Fruit fly (Drosophila melanogaster) whole organism, embryonic: ENCODE measurements around the gene PLCXD.
A peak's percentile ranks its signal among the peaks of the same experiment; 100 is the strongest.

Experiments
- B-H2 ChIP-seq: fragments of 200-800 bp; sonication (Bioruptor generic); optimal IDR thresholded peaks from 2 replicates; lab custom pipeline; 2018; ENCODE audit warnings: missing biosample characterization, mild to moderate bottlenecking, missing genetic modification characterization
- BtbVII ChIP-seq: fragments of 200-800 bp; sonication (Bioruptor generic); optimal IDR thresholded peaks from 3 replicates; lab custom pipeline; 2017; ENCODE audit warnings: missing biosample characterization, mild to moderate bottlenecking, missing genetic modification characterization
- C15 ChIP-seq: fragments of 200-800 bp; sonication (Bioruptor generic); IDR thresholded peaks from 3 replicates; pipeline ENCODE4 v1.3.6; 2022; ENCODE audit warnings: missing biosample characterization, missing genetic modification characterization
- CG10366 ChIP-seq: fragments of 200-800 bp; sonication (Bioruptor generic); IDR thresholded peaks from 2 replicates; pipeline ENCODE4 v1.3.6; 2022; ENCODE audit warnings: missing biosample characterization, missing genetic modification characterization
- CG14014 ChIP-seq: fragments of 200-800 bp; sonication (Bioruptor generic); IDR thresholded peaks from 2 replicates; pipeline ENCODE4 v1.3.6; 2022; ENCODE audit warnings: missing biosample characterization, missing genetic modification characterization
- CG15269 ChIP-seq: fragments of 200-800 bp; sonication (Bioruptor generic); optimal IDR thresholded peaks from 2 replicates; lab custom pipeline; 2018; ENCODE audit warnings: missing biosample characterization, mild to moderate bottlenecking, missing genetic modification characterization, moderate library complexity
- CG1529 ChIP-seq: fragments of 200-800 bp; sonication (Bioruptor generic); optimal IDR thresholded peaks from 3 replicates; lab custom pipeline; 2018; ENCODE audit warnings: missing biosample characterization, missing genetic modification characterization
- CG15479 ChIP-seq: fragments of 200-800 bp; sonication (Bioruptor generic); optimal IDR thresholded peaks from 3 replicates; lab custom pipeline; 2019; ENCODE audit warnings: missing biosample characterization, mild to moderate bottlenecking, missing genetic modification characterization, moderate library complexity
- CG18599 ChIP-seq: fragments of 200-800 bp; sonication (Bioruptor generic); optimal IDR thresholded peaks from 3 replicates; lab custom pipeline; 2017; ENCODE audit warnings: missing biosample characterization, missing genetic modification characterization, mild to moderate bottlenecking, moderate library complexity, missing genetic modification reagents
- CG18619 ChIP-seq: fragments of 200-800 bp; sonication (Bioruptor generic); optimal IDR thresholded peaks from 3 replicates; lab custom pipeline; 2017; ENCODE audit warnings: missing biosample characterization, mild to moderate bottlenecking, missing genetic modification characterization
- CG2120 ChIP-seq: fragments of 200-800 bp; sonication (Bioruptor generic); optimal IDR thresholded peaks from 3 replicates; lab custom pipeline; 2016; ENCODE audit warnings: missing biosample characterization, missing genetic modification characterization
- CG2202 ChIP-seq: fragments of 200-800 bp; sonication (Bioruptor generic); optimal IDR thresholded peaks from 2 replicates; lab custom pipeline; 2018; ENCODE audit warnings: missing biosample characterization, mild to moderate bottlenecking, missing genetic modification characterization
- CG2889 ChIP-seq: fragments of 200-800 bp; sonication (Bioruptor generic); IDR thresholded peaks from 3 replicates; pipeline ENCODE4 v1.3.6; 2022; ENCODE audit warnings: missing biosample characterization, missing genetic modification characterization
- CG30020 ChIP-seq: fragments of 200-800 bp; optimal IDR thresholded peaks from 2 replicates; lab custom pipeline; 2019; ENCODE audit warnings: missing biosample characterization, mild to moderate bottlenecking, missing genetic modification characterization, moderate library complexity
- CG32772 ChIP-seq: fragments of 200-800 bp; sonication (Bioruptor generic); IDR thresholded peaks from 2 replicates; pipeline ENCODE4 v1.3.6; 2022; ENCODE audit warnings: missing biosample characterization, missing genetic modification characterization
- CG42726 ChIP-seq: fragments of 200-800 bp; sonication (Bioruptor generic); IDR thresholded peaks from 2 replicates; pipeline ENCODE4 v1.3.6; 2022; ENCODE audit warnings: missing biosample characterization, missing genetic modification characterization; ENCODE audit not compliant: partially characterized antibody
- CG4328 ChIP-seq: fragments of 200-800 bp; sonication (Bioruptor generic); optimal IDR thresholded peaks from 3 replicates; lab custom pipeline; 2017; ENCODE audit warnings: missing biosample characterization, missing genetic modification reagents, missing genetic modification characterization
- CG7271 ChIP-seq: fragments of 200-800 bp; sonication (Bioruptor generic); optimal IDR thresholded peaks from 2 replicates; lab custom pipeline; 2018; ENCODE audit warnings: missing biosample characterization, mild to moderate bottlenecking, missing genetic modification characterization, moderate library complexity
- CG7745 ChIP-seq: fragments of 200-800 bp; sonication (Bioruptor generic); optimal IDR thresholded peaks from 2 replicates; lab custom pipeline; 2018; ENCODE audit warnings: missing biosample characterization, mild to moderate bottlenecking, missing genetic modification characterization, moderate library complexity
- CG8388 ChIP-seq: fragments of 200-800 bp; sonication (Bioruptor generic); optimal IDR thresholded peaks from 2 replicates; lab custom pipeline; 2019; ENCODE audit warnings: missing biosample characterization, mild to moderate bottlenecking, missing genetic modification characterization, moderate library complexity
- CG9876 ChIP-seq: fragments of 200-800 bp; sonication (Bioruptor generic); optimal IDR thresholded peaks from 2 replicates; lab custom pipeline; 2016; ENCODE audit warnings: missing biosample characterization, missing genetic modification characterization
- D19B ChIP-seq: fragments of 200-800 bp; sonication (Bioruptor generic); optimal IDR thresholded peaks from 2 replicates; lab custom pipeline; 2017; ENCODE audit warnings: missing biosample characterization, mild to moderate bottlenecking, missing genetic modification characterization
- Ets65A ChIP-seq: fragments of 200-800 bp; sonication (Bioruptor generic); peaks from one replicate; lab custom pipeline; 2016; ENCODE audit warnings: missing biosample characterization, missing genetic modification characterization
- Fer1 ChIP-seq: fragments of 200-800 bp; sonication (Bioruptor generic); optimal IDR thresholded peaks from 2 replicates; lab custom pipeline; 2017; ENCODE audit warnings: missing biosample characterization, mild to moderate bottlenecking, missing genetic modification characterization
- Fer3 ChIP-seq: fragments of 200-800 bp; sonication (Bioruptor generic); optimal IDR thresholded peaks from 2 replicates; lab custom pipeline; 2018; ENCODE audit warnings: missing biosample characterization, mild to moderate bottlenecking, missing genetic modification characterization, moderate library complexity
- Hand ChIP-seq: fragments of 200-800 bp; sonication (Bioruptor generic); optimal IDR thresholded peaks from 2 replicates; lab custom pipeline; 2017; ENCODE audit warnings: mild to moderate bottlenecking, missing biosample characterization, missing genetic modification reagents, missing genetic modification characterization
- Lhr ChIP-seq: fragments of 200-800 bp; sonication (Bioruptor generic); optimal IDR thresholded peaks from 3 replicates; lab custom pipeline; 2017; ENCODE audit warnings: mild to moderate bottlenecking, missing biosample characterization, missing genetic modification reagents, missing genetic modification characterization
- Med ChIP-seq: fragments of 200-800 bp; sonication (Bioruptor generic); peaks from one replicate; lab custom pipeline; 2016; ENCODE audit warnings: missing biosample characterization, missing genetic modification characterization, mild to moderate bottlenecking, inconsistent platforms, moderate library complexity
- Mes4 ChIP-seq: fragments of 200-800 bp; sonication (Bioruptor generic); optimal IDR thresholded peaks from 2 replicates; lab custom pipeline; 2016; ENCODE audit warnings: missing biosample characterization, missing genetic modification characterization
- NFAT ChIP-seq: fragments of 200-800 bp; sonication (Bioruptor generic); IDR thresholded peaks from 2 replicates; pipeline ENCODE4 v1.3.6; 2022; ENCODE audit warnings: missing biosample characterization, missing genetic modification characterization
- Neu2 ChIP-seq: fragments of 200-800 bp; sonication (Bioruptor generic); optimal IDR thresholded peaks from 3 replicates; lab custom pipeline; 2016; ENCODE audit warnings: missing biosample characterization, missing genetic modification characterization, borderline replicate concordance
- Rfx ChIP-seq: fragments of 200-800 bp; sonication (Bioruptor generic); IDR thresholded peaks from 2 replicates; pipeline ENCODE4 v1.3.6; 2022; ENCODE audit warnings: missing biosample characterization, missing genetic modification characterization
- Spps ChIP-seq: fragments of 200-800 bp; sonication (Bioruptor generic); optimal IDR thresholded peaks from 2 replicates; lab custom pipeline; 2018; ENCODE audit warnings: missing biosample characterization, mild to moderate bottlenecking, missing genetic modification characterization
- Xbp1 ChIP-seq: fragments of 200-800 bp; sonication (Bioruptor generic); optimal IDR thresholded peaks from 3 replicates; lab custom pipeline; 2016; ENCODE audit warnings: missing biosample characterization, mild to moderate bottlenecking, missing genetic modification characterization
- Xrp1 ChIP-seq: fragments of 200-800 bp; sonication (Bioruptor generic); IDR thresholded peaks from 2 replicates; pipeline ENCODE4 v1.3.6; 2022; ENCODE audit warnings: missing biosample characterization, missing genetic modification characterization
- btn ChIP-seq: fragments of 200-800 bp; sonication (Bioruptor generic); optimal IDR thresholded peaks from 2 replicates; lab custom pipeline; 2016; ENCODE audit warnings: missing biosample characterization, missing genetic modification characterization
- chif ChIP-seq, 2 experiments: fragments of 200-800 bp; sonication (Bioruptor generic); optimal IDR thresholded peaks; 3 replicates each; lab custom pipeline; 2016; ENCODE audit warnings: missing biosample characterization in 2 of 2, missing genetic modification characterization in 2 of 2
- chn ChIP-seq: fragments of 200-800 bp; sonication (Bioruptor generic); optimal IDR thresholded peaks from 2 replicates; lab custom pipeline; 2016; ENCODE audit warnings: missing biosample characterization, missing genetic modification characterization
- corto ChIP-seq: fragments of 200-800 bp; sonication (Bioruptor generic); optimal IDR thresholded peaks from 2 replicates; lab custom pipeline; 2016; ENCODE audit warnings: missing biosample characterization, mild to moderate bottlenecking, missing genetic modification characterization, moderate library complexity
- ems ChIP-seq: fragments of 200-800 bp; sonication (Bioruptor generic); optimal IDR thresholded peaks from 3 replicates; lab custom pipeline; 2016; ENCODE audit warnings: missing biosample characterization, missing genetic modification characterization
- kay ChIP-seq: fragments of 200-800 bp; sonication (Bioruptor generic); optimal IDR thresholded peaks from 2 replicates; lab custom pipeline; 2016; ENCODE audit warnings: missing biosample characterization, missing genetic modification characterization
- onecut ChIP-seq: fragments of 200-800 bp; sonication (Bioruptor generic); IDR thresholded peaks from 2 replicates; pipeline ENCODE4 v1.3.6; 2022; ENCODE audit warnings: missing biosample characterization, missing genetic modification characterization
- peb ChIP-seq: fragments of 200-800 bp; sonication (Bioruptor generic); IDR thresholded peaks from 2 replicates; pipeline ENCODE4 v1.3.6; 2022; ENCODE audit warnings: missing biosample characterization, missing genetic modification characterization
- phol ChIP-seq: fragments of 200-800 bp; sonication (Bioruptor generic); optimal IDR thresholded peaks from 3 replicates; lab custom pipeline; 2018; ENCODE audit warnings: missing biosample characterization, mild to moderate bottlenecking, missing genetic modification characterization, moderate library complexity
- pita ChIP-seq: fragments of 200-800 bp; sonication (Bioruptor generic); optimal IDR thresholded peaks from 2 replicates; lab custom pipeline; 2017; ENCODE audit warnings: missing biosample characterization, mild to moderate bottlenecking, missing genetic modification characterization
- prd ChIP-seq, 3 experiments: fragments of >200 bp in 2 of 3; fragments of 200-800 bp in 1 of 3; sonication (Bioruptor generic) in 1 of 3; optimal IDR thresholded peaks in 2 of 3; IDR thresholded peaks in 1 of 3; 2 replicates in 2 of 3; 3 replicates in 1 of 3; pipeline versions ENCODE4 v1.3.6 to Lab custom; 2017 to 2022; ENCODE audit warnings: missing biosample characterization in 1 of 3, missing genetic modification characterization in 1 of 3
- salm ChIP-seq: fragments of 200-800 bp; sonication (Bioruptor generic); optimal IDR thresholded peaks from 2 replicates; lab custom pipeline; 2018; ENCODE audit warnings: missing biosample characterization, mild to moderate bottlenecking, missing genetic modification characterization
- sens ChIP-seq: fragments of 200-800 bp; sonication (Bioruptor generic); peaks from one replicate; lab custom pipeline; 2016; ENCODE audit warnings: missing biosample characterization, missing genetic modification characterization
- tll ChIP-seq, 2 experiments: fragments of 200-800 bp in 1 of 2; fragments of >200 bp in 1 of 2; sonication (Bioruptor generic) in 1 of 2; optimal IDR thresholded peaks; 2 replicates each; lab custom pipeline; 2017 to 2019; ENCODE audit warnings: missing biosample characterization in 2 of 2, missing genetic modification characterization in 2 of 2, mild to moderate bottlenecking in 1 of 2, moderate library complexity in 1 of 2
- tup ChIP-seq: fragments of 200-800 bp; sonication (Bioruptor generic); optimal IDR thresholded peaks from 2 replicates; lab custom pipeline; 2016; ENCODE audit warnings: missing biosample characterization, mild to moderate bottlenecking, missing genetic modification characterization, moderate library complexity
- twi ChIP-seq: fragments of 200-800 bp; optimal IDR thresholded peaks from 2 replicates; lab custom pipeline; 2019; ENCODE audit warnings: missing biosample characterization, mild to moderate bottlenecking, missing genetic modification characterization, moderate library complexity

The PLCXD gene

DNA sequence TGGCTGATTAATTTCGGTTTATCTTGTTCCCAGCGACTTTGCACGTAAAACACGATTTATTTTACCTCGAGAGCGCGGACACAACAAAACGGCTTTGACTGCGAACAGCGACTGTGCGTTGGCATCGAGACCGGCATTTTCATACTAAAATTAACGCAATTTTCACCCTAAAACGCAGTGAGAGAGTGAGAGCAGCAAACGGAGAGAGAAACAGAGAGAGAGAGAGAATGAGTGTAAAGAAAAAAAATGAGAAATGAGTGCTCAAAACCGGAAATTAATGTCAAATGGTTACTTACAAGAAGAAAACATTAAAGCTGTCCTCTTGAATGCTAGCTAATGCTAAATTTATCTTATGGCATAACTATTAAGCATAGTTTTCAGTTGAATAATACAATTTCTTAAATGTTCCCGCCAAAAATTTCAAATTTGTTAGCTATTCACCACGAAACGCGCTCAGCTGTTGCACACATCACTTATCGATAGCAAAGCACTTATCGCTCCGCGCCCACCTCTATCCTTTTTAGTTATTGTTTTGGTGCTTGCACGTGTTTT is 6.7 kb downstream of the PLCXD start, which contains the start of the genes JhI-21, RpL7-like and CG34164 (continued):
- TF ChIP-seq CG2202 (no peak), Ets65A (no peak), Fer1 (GFP tag; lab: Kevin White, UChicago) (no peak), CG2889 (no peak), CG8388 (GFP tag; lab: Kevin White, UChicago) (no peak), CG18599 (GFP tag; lab: Kevin White, UChicago) (no peak), ems (GFP tag; lab: Kevin White, UChicago) (no peak), Spps (tag; lab: Kevin White, UChicago) (no peak), Med (GFP tag; lab: Kevin White, UChicago) (peak; percentile 71), Rfx (GFP tag; lab: Robert Waterston, UW) (no peak), twi (tag; lab: Kevin White, UChicago) (no peak), tll (GFP tag; optimal IDR thresholded peaks at IDR 0.05; lab: Kevin White, UChicago) (no peak), salm (no peak), prd (optimal IDR thresholded peaks at IDR 0.05; lab: Kevin White, UChicago) (no peak), prd (GFP tag; IDR thresholded peaks at IDR 0.05; lab: Robert Waterston, UW) (no peak), B-H2 (GFP tag; lab: Kevin White, UChicago) (no peak), D19B (GFP tag; lab: Kevin White, UChicago) (no peak), C15 (GFP tag; lab: Robert Waterston, UW) (no peak), CG14014 (GFP tag; lab: Robert Waterston, UW) (no peak), Xrp1 (GFP tag; lab: Robert Waterston, UW) (no peak), CG32772 (GFP tag; lab: Robert Waterston, UW) (no peak), peb (GFP tag; lab: Robert Waterston, UW) (no peak), sens (peak; percentile 82), CG15269 (tag; lab: Kevin White, UChicago) (no peak), CG10366 (GFP tag; lab: Robert Waterston, UW) (no peak), Neu2 (no peak), onecut (GFP tag; lab: Robert Waterston, UW) (no peak), CG7271 (tag; lab: Kevin White, UChicago) (no peak), CG42726 (GFP tag; lab: Robert Waterston, UW) (peak; percentile 49; the same call in 1 of the 2 replicates), NFAT (GFP tag; lab: Robert Waterston, UW) (no peak), CG2120 (no peak), chn (GFP tag; lab: Kevin White, UChicago) (no peak), Hand (GFP tag; lab: Kevin White, UChicago) (no peak), Mes4 (no peak), btn (GFP tag; lab: Kevin White, UChicago) (no peak), CG15479 (GFP tag; lab: Kevin White, UChicago) (no peak), CG9876 (GFP tag; lab: Kevin White, UChicago) (no peak), CG1529 (GFP tag; lab: Kevin White, UChicago) (no peak), Lhr (GFP tag; lab: Kevin White, UChicago) (no peak), CG4328 (no peak), chif (GFP tag; optimal IDR thresholded peaks at IDR 0.05; lab: Kevin White, UChicago) (no peak), Xbp1 (GFP tag; lab: Kevin White, UChicago) (no peak), CG18619 (GFP tag; lab: Kevin White, UChicago) (no peak), phol (tag; lab: Kevin White, UChicago) (no peak), pita (no peak), kay (GFP tag; lab: Kevin White, UChicago) (no peak), CG7745 (tag; lab: Kevin White, UChicago) (no peak), tup (GFP tag; lab: Kevin White, UChicago) (no peak), BtbVII (GFP tag; lab: Kevin White, UChicago) (no peak), Fer3 (tag; lab: Kevin White, UChicago) (no peak), corto (GFP tag; lab: Kevin White, UChicago) (no peak), CG30020 (tag; lab: Kevin White, UChicago) (peak; percentile 2)
